Worm (Caenorhabditis elegans) whole organism, L1 larva: ENCODE data around the gene col-102.

Experiments
- C04F5.9 ChIP-seq: sonication (generic microtip); optimal IDR thresholded peaks from 2 replicates; lab custom pipeline; 2016; ENCODE audit warnings: missing genetic modification characterization, missing compliant biosample characterization
- ces-1 ChIP-seq: fragments of 150-350 bp; optimal IDR thresholded peaks from 2 replicates; lab custom pipeline; 2014; ENCODE audit warnings: missing biosample characterization, missing genetic modification reagents, missing genetic modification characterization
- elt-3 ChIP-seq, 6 experiments: fragments of 150-350 bp in 1 of 6; sonication (generic microtip); optimal IDR thresholded peaks; 2 replicates each; lab custom pipeline; 2017 to 2018; ENCODE audit warnings: missing biosample characterization in 6 of 6, missing genetic modification characterization in 6 of 6, inconsistent platforms in 1 of 6
- fos-1 ChIP-seq: fragments of 150-350 bp; optimal IDR thresholded peaks from 2 replicates; lab custom pipeline; 2014; ENCODE audit warnings: missing biosample characterization, missing genetic modification characterization
- lin-15B ChIP-seq: fragments of 150-350 bp; sonication (generic microtip); optimal IDR thresholded peaks from 3 replicates; lab custom pipeline; 2014; ENCODE audit warnings: missing biosample characterization, missing genetic modification characterization
- lsy-2 ChIP-seq, 2 experiments: fragments of 150-350 bp; optimal IDR thresholded peaks; 2 replicates each; lab custom pipeline; 2014; ENCODE audit warnings: missing biosample characterization in 2 of 2, missing genetic modification characterization in 2 of 2
- nhr-77 ChIP-seq: fragments of 150-350 bp; optimal IDR thresholded peaks from 2 replicates; lab custom pipeline; 2014; ENCODE audit warnings: missing biosample characterization, missing genetic modification characterization
- rnt-1 ChIP-seq: sonication (generic microtip); optimal IDR thresholded peaks from 2 replicates; lab custom pipeline; 2016; ENCODE audit warnings: mild to moderate bottlenecking, missing genetic modification characterization, moderate library complexity, missing compliant biosample characterization
- snpc-4 ChIP-seq: fragments of 150-350 bp; optimal IDR thresholded peaks from 2 replicates; lab custom pipeline; 2014; ENCODE audit warnings: missing biosample characterization, missing genetic modification characterization
- sox-4 ChIP-seq: sonication (generic microtip); optimal IDR thresholded peaks from 2 replicates; lab custom pipeline; 2016; ENCODE audit warnings: missing genetic modification characterization, missing compliant biosample characterization
- swsn-7 ChIP-seq: sonication (generic microtip); optimal IDR thresholded peaks from 2 replicates; lab custom pipeline; 2016; ENCODE audit warnings: missing genetic modification characterization, missing compliant biosample characterization
- unc-130 ChIP-seq: fragments of 150-350 bp; optimal IDR thresholded peaks from 2 replicates; lab custom pipeline; 2017; ENCODE audit warnings: missing biosample characterization, missing genetic modification characterization, inconsistent platforms
- unc-62 ChIP-seq: fragments of 150-350 bp; optimal IDR thresholded peaks from 2 replicates; lab custom pipeline; 2014; ENCODE audit warnings: missing biosample characterization, missing genetic modification reagents, missing genetic modification characterization
- xbp-1 ChIP-seq: sonication (generic microtip); optimal IDR thresholded peaks from 2 replicates; lab custom pipeline; 2016; ENCODE audit warnings: missing genetic modification characterization, missing compliant biosample characterization

- TF ChIP-seq swsn-7 (tag; lab: Kevin White, UChicago): no peak
- no peak for TF ChIP-seq fos-1
- no peak for TF ChIP-seq sox-4 (tag; lab: Kevin White, UChicago)
- no peak for TF ChIP-seq rnt-1 (tag; lab: Kevin White, UChicago)
- TF ChIP-seq ces-1: no peak
- no peak for TF ChIP-seq snpc-4 (tag; lab: Kevin White, UChicago)
- TF ChIP-seq C04F5.9 (tag; lab: Kevin White, UChicago): no peak
- TF ChIP-seq unc-62 (GFP tag; lab: Kevin White, UChicago): no peak
- TF ChIP-seq lin-15B: no peak
- TF ChIP-seq elt-3 (tag; optimal IDR thresholded peaks at IDR 0.05; lab: Kevin White, UChicago): no peak
- TF ChIP-seq xbp-1 (tag; lab: Kevin White, UChicago): no peak
- no peak for TF ChIP-seq unc-130 (tag; lab: Kevin White, UChicago)
- TF ChIP-seq nhr-77 (tag; lab: Kevin White, UChicago): no peak
- no peak for TF ChIP-seq lsy-2 (tag; optimal IDR thresholded peaks at IDR 0.05; lab: Kevin White, UChicago)
Observed at ce11 chrIV:564000-564399, 40.2 kb upstream of the col-102 start.
